Fruit fly (Drosophila melanogaster) whole organism: ENCODE data around the gene skd.
A peak's percentile ranks its signal among the peaks of the same experiment; 100 is the strongest.

Experiments
- CG8478 ChIP-seq: fragments of >200 bp; optimal IDR thresholded peaks from 2 replicates; lab custom pipeline; 2018; ENCODE audit warnings: inconsistent platforms
- Dll ChIP-seq: fragments of >200 bp; optimal IDR thresholded peaks from 2 replicates; lab custom pipeline; 2017
- EcR ChIP-seq, 2 experiments: fragments of >200 bp; optimal IDR thresholded peaks; 2 replicates each; lab custom pipeline; 2017; ENCODE audit warnings: missing biosample characterization in 2 of 2, missing genetic modification characterization in 2 of 2, missing genetic modification reagents in 2 of 2
- pan ChIP-seq: fragments of >200 bp; optimal IDR thresholded peaks from 2 replicates; lab custom pipeline; 2017
- psq ChIP-seq: fragments of >200 bp; optimal IDR thresholded peaks from 2 replicates; lab custom pipeline; 2017
- usp ChIP-seq: fragments of >200 bp; optimal IDR thresholded peaks from 2 replicates; lab custom pipeline; 2017; ENCODE audit warnings: missing biosample characterization, missing genetic modification characterization, mixed read lengths

Gene skd

DNA sequence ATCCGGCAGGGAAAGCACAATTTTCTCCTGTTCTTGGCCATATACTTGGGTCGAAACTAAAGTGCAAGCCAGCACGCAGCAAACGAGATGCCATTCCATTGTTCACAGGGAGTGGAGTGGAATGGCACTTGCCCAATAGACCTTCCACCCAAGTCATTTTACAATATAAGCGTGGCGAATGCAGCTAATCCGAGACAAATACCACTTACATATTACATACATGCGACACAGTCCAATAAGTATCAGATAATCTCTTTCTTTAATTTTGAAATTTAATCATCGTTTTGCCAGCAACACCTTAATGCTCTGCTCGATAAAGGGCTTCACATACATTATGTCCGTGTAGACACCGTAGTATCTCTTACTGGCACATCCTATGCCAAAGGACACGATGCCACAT lies 65.9 kb downstream of the skd start, which contains the start of gene CG11037:
CG11037 (minus strand) TSS at position 101 of the 400 bp plus-strand sequence.
- TF ChIP-seq usp (no peak), psq (lab: Kevin White, UChicago) (no peak), EcR (GFP tag; optimal IDR thresholded peaks at IDR 0.05; lab: Kevin White, UChicago) (no peak), Dll (lab: Kevin White, UChicago) (no peak), CG8478 (lab: Kevin White, UChicago) (no peak), pan (no peak)

DNA sequence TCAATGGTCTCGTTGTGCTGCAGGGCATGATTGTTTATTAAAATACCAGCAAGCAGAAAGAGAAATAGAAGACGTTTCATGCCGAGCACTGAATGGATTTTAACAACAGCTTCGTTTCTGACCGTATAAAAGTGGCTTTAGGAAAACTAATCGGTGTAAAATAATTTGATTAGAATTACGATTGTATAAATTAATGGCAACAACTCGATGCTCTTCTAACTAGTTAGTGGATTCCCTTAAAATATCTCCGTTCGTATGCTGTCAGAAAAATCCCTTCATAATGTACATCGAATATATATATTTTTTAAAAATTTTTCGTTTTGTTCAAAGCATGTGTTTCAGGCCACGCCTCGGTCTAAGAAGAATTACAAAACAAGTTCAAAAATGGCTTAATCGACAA lies 70.6 kb downstream of the skd start, which contains the start of the genes Sems and CG10588:
Sems (minus strand) TSS at position 101 of the 400 bp plus-strand sequence.
CG10588 (plus strand) TSS at position 285 of the 400 bp plus-strand sequence.
- TF ChIP-seq CG8478 (lab: Kevin White, UChicago) (no peak), pan (no peak), EcR (GFP tag; optimal IDR thresholded peaks at IDR 0.05; lab: Kevin White, UChicago) (no peak), Dll (lab: Kevin White, UChicago) (no peak), usp (no peak), psq (lab: Kevin White, UChicago) (no peak)

DNA sequence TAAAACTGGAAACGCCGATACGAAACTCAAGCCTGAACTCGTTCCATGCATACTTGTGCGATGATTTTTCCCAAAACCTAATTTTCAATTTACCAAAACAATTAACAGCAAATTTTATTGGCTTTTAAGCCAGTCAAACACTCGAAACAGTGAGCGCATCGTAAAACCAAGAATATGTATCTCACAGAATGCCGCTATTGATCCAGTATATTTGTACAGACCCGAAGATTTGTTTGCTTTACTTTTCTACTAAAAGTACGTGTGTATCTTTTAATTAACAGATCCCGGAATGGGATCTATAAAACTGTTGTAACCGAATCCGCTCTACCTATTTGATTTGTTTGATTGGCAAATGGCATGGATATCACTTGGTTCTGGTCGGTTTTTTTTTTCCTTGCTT lies 73.1 kb downstream of the skd start:
- no peak for TF ChIP-seq psq (lab: Kevin White, UChicago)
- no peak for TF ChIP-seq CG8478 (lab: Kevin White, UChicago)
- no peak for TF ChIP-seq pan
- TF ChIP-seq Dll (lab: Kevin White, UChicago), result no peak
- TF ChIP-seq EcR (GFP tag; optimal IDR thresholded peaks at IDR 0.05; lab: Kevin White, UChicago), result no peak
- no peak for TF ChIP-seq usp

DNA sequence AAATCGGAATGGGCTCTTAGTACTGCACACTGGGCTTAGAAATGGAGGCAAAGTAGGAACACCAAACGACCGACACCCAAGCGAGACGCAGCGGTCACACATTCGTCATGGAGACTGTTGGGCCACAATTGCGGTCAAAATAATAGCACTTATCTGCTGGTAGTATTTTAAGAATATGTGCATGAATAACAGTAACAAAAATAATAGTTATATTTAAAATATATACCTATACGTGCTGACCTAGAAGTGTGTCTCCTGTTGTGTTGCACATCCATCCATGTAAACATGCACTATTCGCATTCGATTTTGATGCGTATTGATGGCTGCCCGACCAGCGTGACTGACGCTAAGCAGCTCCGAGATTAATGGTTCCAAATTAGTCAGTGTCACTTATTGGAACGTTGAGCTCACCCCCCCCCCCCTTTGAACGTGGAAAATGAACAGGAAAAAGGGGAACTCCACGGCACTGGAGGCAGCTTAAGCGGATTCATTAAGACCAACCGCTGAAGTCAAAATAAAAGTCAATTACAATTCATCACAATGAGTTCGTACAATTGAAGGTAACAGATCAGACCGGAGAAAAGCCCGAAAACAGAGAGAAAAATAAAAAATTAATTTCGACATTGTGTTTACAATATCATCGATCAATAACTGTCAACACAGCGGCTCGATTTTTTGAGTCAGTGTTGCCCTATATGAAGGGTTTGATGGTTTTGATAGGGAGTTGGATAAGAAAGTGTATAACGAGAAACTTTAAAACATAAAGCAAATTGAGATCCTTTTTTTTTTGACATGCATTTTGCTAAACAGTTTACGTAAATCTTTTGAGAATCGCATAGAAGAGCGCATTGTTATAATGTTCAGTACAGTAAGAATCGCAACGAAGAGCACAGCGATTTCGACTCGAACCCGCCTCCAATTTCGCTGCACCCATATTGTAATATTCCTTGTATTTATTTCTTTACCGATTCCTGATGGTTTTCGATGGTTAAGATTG lies 74.3 kb downstream of the skd start:
- TF ChIP-seq psq (lab: Kevin White, UChicago), result no peak
- no peak for TF ChIP-seq usp
- no peak for TF ChIP-seq Dll (lab: Kevin White, UChicago)

DNA sequence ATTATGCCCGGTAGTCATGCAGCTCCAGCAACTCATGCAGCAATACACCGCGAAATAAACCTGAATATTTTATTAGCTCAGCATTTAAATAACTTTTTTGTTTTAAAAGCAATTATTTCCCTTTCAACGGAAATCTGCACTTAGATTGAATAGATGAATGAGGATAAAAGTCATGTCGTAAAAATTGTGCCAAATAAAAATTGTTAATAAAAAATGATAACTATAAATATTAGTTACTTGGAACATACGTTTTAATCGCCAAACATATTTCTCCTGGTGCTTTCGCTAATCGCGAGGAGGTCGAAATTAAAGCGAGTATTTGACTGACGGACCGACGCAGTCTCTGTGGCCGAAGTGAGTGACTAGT lies 75.1 kb downstream of the skd start:
- TF ChIP-seq pan (no peak), usp (no peak), EcR (GFP tag; optimal IDR thresholded peaks at IDR 0.05; lab: Kevin White, UChicago) (no peak), psq (lab: Kevin White, UChicago) (no peak), Dll (lab: Kevin White, UChicago) (no peak), CG8478 (lab: Kevin White, UChicago) (no peak)

DNA sequence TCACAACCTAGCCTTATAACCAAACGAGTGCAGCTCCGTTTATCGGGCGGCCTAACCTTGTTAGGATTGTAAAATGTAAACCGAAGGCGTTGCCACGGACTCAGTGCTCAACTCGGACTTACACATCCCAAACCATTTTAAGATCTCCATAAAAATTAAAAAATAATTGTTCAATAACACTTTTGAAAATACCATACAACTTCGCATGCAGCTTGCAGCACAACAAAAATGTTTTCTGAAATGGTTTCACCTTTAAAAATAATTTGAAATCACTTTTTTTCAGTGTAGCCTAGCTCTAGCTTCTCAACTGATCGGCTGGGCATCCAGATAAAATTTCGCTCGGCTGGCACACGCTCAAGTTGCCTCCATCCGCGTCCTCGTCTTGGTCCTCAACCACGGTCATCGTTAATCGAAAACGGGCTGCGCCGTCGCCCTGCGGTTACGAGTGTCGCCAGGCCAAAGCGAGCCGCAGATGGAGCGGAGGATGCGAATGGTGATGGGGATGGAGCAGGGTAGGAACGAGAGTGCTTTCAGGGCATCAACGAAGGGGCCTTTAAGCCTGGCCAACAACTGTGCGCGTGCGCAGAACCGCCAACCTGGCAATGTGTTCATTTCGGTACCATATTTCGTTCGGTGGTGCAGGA lies 75.6 kb downstream of the skd start:
- peak; percentile 34 for TF ChIP-seq Dll (lab: Kevin White, UChicago)
- no peak for TF ChIP-seq pan
- no peak for TF ChIP-seq CG8478 (lab: Kevin White, UChicago)

DNA sequence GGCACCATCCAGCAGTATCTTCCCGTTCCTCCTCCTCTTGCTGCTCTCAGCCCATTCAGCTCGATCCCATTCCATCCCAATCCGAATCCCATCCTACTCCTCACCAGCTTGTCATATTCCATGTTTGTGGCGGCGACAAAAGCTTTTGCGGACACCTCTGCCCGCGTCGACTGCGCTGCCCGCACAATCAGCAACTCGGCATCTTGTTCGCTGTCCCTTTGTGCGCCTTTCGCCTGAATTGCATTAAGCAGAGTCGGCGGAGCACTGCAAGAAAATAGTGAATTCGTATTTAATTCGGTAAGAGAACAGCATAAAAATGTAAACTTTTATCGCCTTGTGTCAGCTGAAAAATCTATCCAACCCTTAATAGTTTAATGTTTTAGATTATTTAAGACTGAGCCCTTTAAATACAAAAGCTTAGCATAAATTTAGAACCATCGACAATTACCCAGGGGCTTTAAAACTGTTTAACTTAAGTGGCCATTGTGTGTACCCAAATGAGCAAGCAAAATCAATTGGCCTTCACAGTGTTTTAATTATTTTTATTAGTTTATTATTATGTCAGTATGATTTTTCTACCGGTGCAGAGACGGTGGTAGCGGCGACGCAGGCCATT lies 76.6 kb downstream of the skd start:
- TF ChIP-seq psq (lab: Kevin White, UChicago) (no peak), pan (no peak), Dll (lab: Kevin White, UChicago) (no peak), CG8478 (lab: Kevin White, UChicago) (no peak), EcR (GFP tag; optimal IDR thresholded peaks at IDR 0.05; lab: Kevin White, UChicago) (no peak), usp (no peak)

DNA sequence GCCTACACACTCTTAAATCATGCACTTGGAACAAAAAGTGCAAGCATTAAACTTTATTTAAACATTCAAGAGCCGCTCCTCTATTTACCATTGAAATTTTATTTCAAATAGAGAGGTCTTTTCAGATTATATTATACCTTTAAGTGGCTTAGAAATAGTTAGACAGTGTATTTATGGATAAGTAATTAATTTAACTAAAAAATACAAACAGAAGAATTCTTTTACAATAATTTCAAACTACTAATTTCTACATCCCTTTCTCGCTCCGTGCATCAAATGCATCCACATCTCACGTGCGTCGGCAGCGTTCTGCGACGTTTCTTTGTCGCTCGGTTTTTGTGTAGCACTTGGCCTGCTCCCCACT lies 77.1 kb downstream of the skd start:
- TF ChIP-seq Dll (lab: Kevin White, UChicago) (no peak), pan (no peak), psq (lab: Kevin White, UChicago) (no peak), CG8478 (lab: Kevin White, UChicago) (no peak), EcR (GFP tag; optimal IDR thresholded peaks at IDR 0.05; lab: Kevin White, UChicago) (no peak)

DNA sequence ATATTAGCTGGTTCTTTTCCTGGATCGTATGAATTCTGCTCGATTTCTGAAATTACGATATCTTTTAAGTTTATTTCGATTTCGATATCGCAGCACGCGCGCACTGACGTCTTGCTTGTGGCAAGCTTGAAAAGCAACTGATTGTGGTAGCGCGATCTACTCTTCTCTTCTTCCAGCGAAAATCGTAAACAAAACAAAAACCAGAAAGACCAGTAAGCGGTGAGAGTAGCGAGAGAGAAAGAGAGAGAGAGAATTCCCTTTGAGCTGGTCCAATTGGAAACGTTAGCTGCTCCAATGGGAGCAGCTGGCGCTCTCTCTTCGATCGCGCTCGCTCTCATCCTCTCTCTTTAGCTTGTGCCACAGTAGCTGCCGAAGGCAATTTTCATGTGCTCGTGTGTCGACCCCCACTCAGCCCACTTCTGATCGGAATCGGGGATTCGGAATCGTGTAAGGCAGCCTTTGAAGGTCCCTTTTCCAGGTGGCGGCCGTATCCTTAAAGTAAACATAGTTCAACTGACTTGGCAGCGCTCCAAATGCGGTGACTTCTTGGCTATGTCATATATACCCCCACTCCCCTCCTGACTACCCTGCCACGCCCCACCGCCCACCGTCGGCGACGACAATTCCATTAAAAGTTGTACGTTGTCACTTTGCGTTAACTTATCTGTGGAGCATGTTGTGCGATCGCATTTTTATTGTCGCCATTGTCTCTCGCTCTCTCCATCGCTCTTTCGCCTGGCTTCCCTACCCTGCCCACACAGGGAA lies 77.7 kb downstream of the skd start, which contains the start of gene fng:
fng (minus strand) TSS at position 142 of the 765 bp plus-strand sequence.
- TF ChIP-seq psq (lab: Kevin White, UChicago) (no peak), Dll (lab: Kevin White, UChicago) (peak; percentile 83)

DNA sequence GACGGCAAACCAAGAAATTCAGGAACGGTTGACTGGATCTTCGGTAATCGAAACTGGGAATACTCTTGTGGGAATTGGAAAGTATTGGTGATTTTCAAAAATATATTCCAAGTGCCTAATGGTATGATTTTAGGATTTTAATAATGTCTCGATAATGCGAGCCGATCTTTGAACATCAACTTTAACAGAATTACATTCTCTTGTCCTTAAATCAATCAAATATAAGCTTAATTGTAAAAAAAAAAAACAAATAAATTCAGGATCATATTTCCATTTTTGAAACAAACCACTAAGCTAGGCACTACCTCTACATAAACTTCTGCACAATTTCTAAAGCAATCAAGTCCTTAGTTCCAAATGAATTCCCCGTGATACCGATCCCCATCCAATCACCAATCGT lies 78.8 kb downstream of the skd start:
- TF ChIP-seq CG8478 (lab: Kevin White, UChicago) (no peak), Dll (lab: Kevin White, UChicago) (no peak), psq (lab: Kevin White, UChicago) (no peak), pan (no peak), usp (no peak), EcR (GFP tag; optimal IDR thresholded peaks at IDR 0.05; lab: Kevin White, UChicago) (no peak)

DNA sequence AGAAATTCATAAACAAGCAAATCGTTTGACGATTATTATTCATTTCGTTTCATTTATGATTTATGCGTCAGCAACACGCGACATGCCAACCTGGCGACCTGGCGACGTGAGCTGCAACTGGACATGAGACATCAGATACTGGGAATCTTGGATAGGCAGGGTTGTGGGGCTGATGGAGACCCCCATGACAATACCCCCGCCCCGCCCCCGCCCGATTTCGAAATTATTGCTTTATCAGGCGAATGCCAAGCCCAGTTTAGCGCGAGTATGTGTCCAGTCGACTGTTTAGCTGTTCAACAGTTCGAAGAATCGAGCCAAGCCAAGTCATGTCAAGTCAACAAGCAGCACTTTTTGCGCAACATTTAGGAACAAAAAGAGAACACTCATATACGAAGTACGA lies 80.3 kb downstream of the skd start:
- TF ChIP-seq pan (no peak), CG8478 (lab: Kevin White, UChicago) (no peak), psq (lab: Kevin White, UChicago) (no peak), EcR (GFP tag; optimal IDR thresholded peaks at IDR 0.05; lab: Kevin White, UChicago) (no peak), usp (no peak), Dll (lab: Kevin White, UChicago) (no peak)
